Worm (Caenorhabditis elegans) whole organism, L1 larva: ENCODE results near the gene F22F7.4.

Experiments
- ama-1 ChIP-seq: fragments of 150-350 bp; optimal IDR thresholded peaks from 2 replicates; lab custom pipeline; 2014
- ceh-8 ChIP-seq: fragments of 200-800 bp; sonication (Bioruptor generic); optimal IDR thresholded peaks from 2 replicates; lab custom pipeline; 2018; ENCODE audit warnings: mild to moderate bottlenecking, missing genetic modification characterization, moderate library complexity, missing compliant biosample characterization
- ceh-82 ChIP-seq, 3 experiments: fragments of 150-350 bp in 1 of 3; sonication (generic microtip) in 2 of 3; optimal IDR thresholded peaks; 2 replicates each; lab custom pipeline; 2014 to 2017; ENCODE audit warnings: missing biosample characterization in 3 of 3, missing genetic modification characterization in 3 of 3
- efl-1 ChIP-seq, 4 experiments: fragments of 150-350 bp; optimal IDR thresholded peaks in 3 of 4; peaks in 1 of 4; 1 replicate in 1 of 4; 2 replicates in 3 of 4; lab custom pipeline; 2014; ENCODE audit warnings: missing biosample characterization in 2 of 4, missing genetic modification characterization in 2 of 4, missing genetic modification reagents in 2 of 4
- egl-27 ChIP-seq, 2 experiments: fragments of 150-350 bp in 1 of 2; sonication (generic microtip); optimal IDR thresholded peaks; 3 replicates each; lab custom pipeline; 2017 to 2018; ENCODE audit warnings: missing biosample characterization in 2 of 2, missing genetic modification characterization in 2 of 2, missing genetic modification reagents in 2 of 2
- irx-1 ChIP-seq: sonication (generic microtip); optimal IDR thresholded peaks from 2 replicates; lab custom pipeline; 2016; ENCODE audit warnings: missing genetic modification characterization, missing compliant biosample characterization
- lin-13 ChIP-seq: fragments of 150-350 bp; optimal IDR thresholded peaks from 2 replicates; lab custom pipeline; 2014; ENCODE audit warnings: missing biosample characterization, missing genetic modification reagents, missing genetic modification characterization
- mep-1 ChIP-seq: fragments of 150-350 bp; optimal IDR thresholded peaks from 2 replicates; lab custom pipeline; 2014; ENCODE audit warnings: missing biosample characterization, missing genetic modification characterization
- nhr-237 ChIP-seq: fragments of 150-350 bp; optimal IDR thresholded peaks from 2 replicates; lab custom pipeline; 2014; ENCODE audit warnings: missing biosample characterization, missing genetic modification characterization
- nhr-84 ChIP-seq: sonication (generic microtip); optimal IDR thresholded peaks from 2 replicates; lab custom pipeline; 2017; ENCODE audit warnings: missing biosample characterization, missing genetic modification characterization
- nhr-90 ChIP-seq: sonication (generic microtip); optimal IDR thresholded peaks from 2 replicates; lab custom pipeline; 2016; ENCODE audit warnings: mild to moderate bottlenecking, missing genetic modification characterization, missing compliant biosample characterization; ENCODE audit not compliant: poor library complexity
- xbp-1 ChIP-seq: sonication (generic microtip); optimal IDR thresholded peaks from 2 replicates; lab custom pipeline; 2016; ENCODE audit warnings: missing genetic modification characterization, missing compliant biosample characterization
- zip-4 ChIP-seq: fragments of 200-800 bp; sonication (Bioruptor generic); optimal IDR thresholded peaks from 2 replicates; lab custom pipeline; 2018; ENCODE audit warnings: mild to moderate bottlenecking, missing genetic modification characterization, moderate library complexity, missing compliant biosample characterization
- ztf-11 ChIP-seq, 2 experiments: sonication (generic microtip); optimal IDR thresholded peaks; 2 replicates each; lab custom pipeline; 2016 to 2017; ENCODE audit warnings: missing genetic modification characterization in 2 of 2, missing biosample characterization in 1 of 2, missing compliant biosample characterization in 1 of 2

DNA sequence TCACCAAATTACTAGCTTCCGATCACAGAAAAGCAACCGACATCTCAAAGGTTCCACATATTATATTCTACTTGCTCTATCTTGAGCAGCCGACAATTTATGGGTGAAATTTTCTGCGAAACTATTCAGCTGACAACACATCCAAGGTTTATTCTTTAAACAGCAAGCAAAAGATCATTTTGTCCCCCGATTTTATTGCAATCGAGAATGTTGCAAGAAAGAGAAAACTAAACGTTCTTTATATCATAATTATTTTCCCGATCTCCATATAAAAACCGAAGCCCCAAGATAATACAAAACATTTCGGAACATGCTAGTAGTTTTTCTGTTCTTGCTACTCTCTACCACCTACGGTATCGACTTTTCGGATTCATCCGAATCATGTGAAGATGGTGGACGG is 10.1 kb downstream of the F22F7.4 start, which contains the start of gene clec-207:
- no peak for TF ChIP-seq ceh-8 (GFP tag; lab: Kevin White, UChicago)
- no peak for TF ChIP-seq zip-4 (GFP tag; lab: Kevin White, UChicago)
- TF ChIP-seq nhr-237 (tag; lab: Kevin White, UChicago), result no peak
- TF ChIP-seq ama-1 (lab: Kevin White, UChicago), result no peak
- TF ChIP-seq nhr-90, result no peak
- TF ChIP-seq ceh-82 (tag; optimal IDR thresholded peaks at IDR 0.05; lab: Kevin White, UChicago), result no peak
- TF ChIP-seq nhr-84 (tag; lab: Kevin White, UChicago), result no peak
- no peak for TF ChIP-seq xbp-1 (tag; lab: Kevin White, UChicago)
- TF ChIP-seq egl-27 (tag; optimal IDR thresholded peaks at IDR 0.05; lab: Kevin White, UChicago), result no peak
- no peak for TF ChIP-seq lin-13 (GFP tag; lab: Kevin White, UChicago)
- no peak for TF ChIP-seq efl-1 (optimal IDR thresholded peaks at IDR 0.05; lab: Kevin White, UChicago)
- TF ChIP-seq efl-1 (GFP tag; optimal IDR thresholded peaks at IDR 0.05 in 1 of 2; lab: Kevin White, UChicago), result no peak
- TF ChIP-seq irx-1 (tag; lab: Kevin White, UChicago), result no peak
- TF ChIP-seq mep-1 (tag; lab: Kevin White, UChicago), result no peak
- TF ChIP-seq ztf-11 (tag; optimal IDR thresholded peaks at IDR 0.05; lab: Kevin White, UChicago), result no peak
